Fruit fly (Drosophila melanogaster): ENCODE data around the gene dop.

DNA sequence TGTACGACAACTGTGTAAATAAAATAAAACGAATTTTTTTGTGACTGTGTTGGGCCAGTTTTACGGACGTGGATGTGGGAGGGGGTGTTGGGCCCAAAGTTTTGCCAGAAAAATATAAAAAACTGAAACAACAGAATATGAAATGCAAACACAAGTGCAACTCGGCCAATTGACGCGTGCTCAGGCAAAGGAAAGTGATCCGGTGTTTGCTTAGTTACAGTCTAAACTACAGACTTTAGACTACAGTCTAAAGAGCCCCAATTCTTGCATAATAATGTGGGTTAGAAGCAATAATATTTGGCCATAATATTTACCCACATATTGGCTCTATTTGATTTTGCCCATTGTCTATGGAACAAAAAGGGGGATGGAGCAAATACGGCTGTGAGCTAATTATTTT lies 17.0 kb upstream of the dop start:
- no peak for TF ChIP-seq gcm (GFP tag; optimal IDR thresholded peaks at IDR 0.05)
- no peak for TF ChIP-seq amos (GFP tag; IDR thresholded peaks at IDR 0.05; ENCODE audit: partially characterized antibody)
- TF ChIP-seq Pdp1 (GFP tag; optimal IDR thresholded peaks at IDR 0.05) = peak in 1 of 2 experiments; percentile 34
- no peak for TF ChIP-seq H2.0 (GFP tag; IDR thresholded peaks at IDR 0.05)
- no peak for TF ChIP-seq CG17802 (tag; optimal IDR thresholded peaks at IDR 0.05)
- TF ChIP-seq CG5180 (GFP tag; optimal IDR thresholded peaks at IDR 0.05) = no peak
- TF ChIP-seq Bdp1 (GFP tag; optimal IDR thresholded peaks at IDR 0.05) = no peak
- no peak for TF ChIP-seq TFAM (GFP tag; optimal IDR thresholded peaks at IDR 0.05)
- TF ChIP-seq gfzf (GFP tag; optimal IDR thresholded peaks at IDR 0.05) = no peak
- TF ChIP-seq lov (optimal IDR thresholded peaks at IDR 0.05) = no peak
- TF ChIP-seq lov (GFP tag; IDR thresholded peaks at IDR 0.05) = no peak
- peak; percentile 48 for TF ChIP-seq Fer3 (tag; optimal IDR thresholded peaks at IDR 0.05)
- TF ChIP-seq crol (GFP tag; IDR thresholded peaks at IDR 0.05) = no peak

All from whole organism, embryonic.